Worm (Caenorhabditis elegans): ENCODE measurements around the gene snr-3.

Gene snr-3

DNA sequence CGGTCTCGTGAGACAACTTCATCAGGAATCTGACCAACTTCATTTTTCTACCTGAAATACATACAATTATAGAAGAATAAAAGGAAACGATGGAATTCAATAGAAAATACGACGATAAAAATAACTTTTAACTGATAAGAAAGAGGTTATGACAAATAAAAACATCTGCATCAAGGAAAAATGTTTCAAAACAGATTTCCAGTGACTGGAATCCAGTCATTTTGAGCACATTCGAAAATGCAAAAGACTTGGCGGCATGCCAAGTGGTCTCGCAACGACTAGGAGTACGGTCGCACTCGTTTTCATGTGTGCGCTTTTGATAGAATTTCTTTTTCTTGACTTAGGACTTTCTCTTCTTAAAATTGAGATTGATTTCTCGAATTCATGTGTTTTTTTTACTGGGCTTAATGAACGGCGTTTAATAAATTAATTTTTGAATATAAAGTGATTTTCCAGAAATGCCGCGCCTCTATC lies at the start of gene snr-3, which contains the start of gene rsp-5:
TSS of gene snr-3 (minus strand) at position 51 of the 474 bp plus-strand sequence.
TSS of gene rsp-5 (plus strand) at position 455 of the 474 bp plus-strand sequence.
- TF ChIP-seq ceh-100 (GFP tag; IDR thresholded peaks at IDR 0.05) (0 out of 2 replicates have a peak, but pooled peaks have one; percentile 28), madf-6 (GFP tag; IDR thresholded peaks at IDR 0.05) (peak; percentile 89), lin-54 (GFP tag; optimal IDR thresholded peaks at IDR 0.05) (peak; percentile 70), lin-40 (tag; optimal IDR thresholded peaks at IDR 0.05) (peak; percentile 12), snpc-3.4 (tag; optimal IDR thresholded peaks at IDR 0.05) (peak; percentile 41), snpc-4 (GFP tag; optimal IDR thresholded peaks at IDR 0.05) (no peak), snpc-4 (tag; optimal IDR thresholded peaks at IDR 0.05) (peak; percentile 32 to 58 (median 50)), tlf-1 (GFP tag; optimal IDR thresholded peaks at IDR 0.05) (peak; percentile 51), Y53G8AR.9 (GFP tag; conservative IDR thresholded peaks at IDR 0.05) (no peak), hmg-1.2 (GFP tag; IDR thresholded peaks at IDR 0.05) (peak; percentile 45; the same call in 1 of the 2 replicates), pbrm-1 (GFP tag; IDR thresholded peaks at IDR 0.05) (peak; percentile 52; the same call in 1 of the 2 replicates), ceh-91 (GFP tag; IDR thresholded peaks at IDR 0.05) (peak; percentile 56), dox-1 (GFP tag; IDR thresholded peaks at IDR 0.05) (peak; percentile 81), egrh-3 (GFP tag; IDR thresholded peaks at IDR 0.05) (no peak), F23B12.7 (tag; optimal IDR thresholded peaks at IDR 0.05; ENCODE audit: insufficient read depth) (peak; percentile 93), pha-4 (tag; optimal IDR thresholded peaks at IDR 0.05) (peak; percentile 69), snpc-1.3 (tag; optimal IDR thresholded peaks at IDR 0.05; ENCODE audit: insufficient read depth) (peak; percentile 53), nfyb-1 (GFP tag; IDR thresholded peaks at IDR 0.05) (peak; percentile 71), atf-7 (tag; optimal IDR thresholded peaks at IDR 0.05) (no peak), rcor-1 (GFP tag; IDR thresholded peaks at IDR 0.05) (peak; percentile 54; the same call in 1 of the 2 replicates), ekl-4 (GFP tag; IDR thresholded peaks at IDR 0.05) (peak; percentile 72; the same call in 1 of the 2 replicates), dpl-1 (GFP tag; optimal IDR thresholded peaks at IDR 0.05) (peak; percentile 10), let-526 (GFP tag; IDR thresholded peaks at IDR 0.05) (no peak), F49E8.2 (tag; optimal IDR thresholded peaks at IDR 0.05; ENCODE audit: insufficient read depth) (peak; percentile 55), snpc-1.1 (tag; optimal IDR thresholded peaks at IDR 0.05; ENCODE audit: insufficient read depth) (peak; percentile 47), akir-1 (GFP tag; optimal IDR thresholded peaks at IDR 0.05) (no peak), ZK185.1 (tag; optimal IDR thresholded peaks at IDR 0.05; ENCODE audit: poor library complexity, severe bottlenecking) (peak; percentile 40), tbp1 (GFP tag; optimal IDR thresholded peaks at IDR 0.05) (peak; percentile 50), D2030.7 (GFP tag; IDR thresholded peaks at IDR 0.05) (peak; percentile 62), ceh-27 (GFP tag; optimal IDR thresholded peaks at IDR 0.05) (no peak), xnd-1 (tag; optimal IDR thresholded peaks at IDR 0.05) (peak; percentile 56), madf-8 (GFP tag; conservative IDR thresholded peaks at IDR 0.05) (peak; percentile 30), cebp-1 (GFP tag; IDR thresholded peaks at IDR 0.05) (no peak), cebp-1 (tag; optimal IDR thresholded peaks at IDR 0.05) (peak; percentile 34), lin-35 (GFP tag; optimal IDR thresholded peaks at IDR 0.05) (peak in 2 of 3 experiments; percentile 23 to 77), mcd-1 (GFP tag; IDR thresholded peaks at IDR 0.05) (peak; percentile 74), him-1 (tag; optimal IDR thresholded peaks at IDR 0.05) (peak; percentile 0), madf-3 (GFP tag; IDR thresholded peaks at IDR 0.05) (0 out of 2 replicates have a peak, but pooled peaks have one; percentile 51), lag-1 (GFP tag; IDR thresholded peaks at IDR 0.05) (no peak), Y95B8A.8 (GFP tag; IDR thresholded peaks at IDR 0.05) (no peak), efl-1 (GFP tag; optimal IDR thresholded peaks at IDR 0.05) (peak; percentile 49), lsl-1 (GFP tag; optimal IDR thresholded peaks at IDR 0.05) (peak; percentile 92), C17E4.6 (GFP tag; IDR thresholded peaks at IDR 0.05) (no peak), F33H1.4 (GFP tag; IDR thresholded peaks at IDR 0.05) (peak; percentile 97)
